Worm (Caenorhabditis elegans) whole organism, dauer: Measurements from ENCODE around the gene F20D6.8.

Source experiments
- unc-62 ChIP-seq: sonication (generic microtip); optimal IDR thresholded peaks from 2 replicates; lab custom pipeline; 2017; ENCODE audit warnings: missing biosample characterization, missing genetic modification reagents, missing genetic modification characterization

F20D6.8 gene

ce11 chrV:8190016-8190415, 21.9 kb upstream of the F20D6.8 start, which contains the start of gene F20D6.12:
TSS of gene F20D6.12 (minus strand) at chrV:8190116.
- no peak for TF ChIP-seq unc-62 (GFP tag; lab: Kevin White, UChicago)

- no peak for TF ChIP-seq unc-62 (GFP tag; lab: Kevin White, UChicago)
Measured at ce11 chrV:8188421-8188820, 20.4 kb upstream of the F20D6.8 start, which contains the start of gene F20D6.15. TSS of gene F20D6.15 (minus strand) at chrV:8188467.

- TF ChIP-seq unc-62 (GFP tag; lab: Kevin White, UChicago): no peak
Measured at ce11 chrV:8185737-8186136, 17.7 kb upstream of the F20D6.8 start, which contains the start of gene F20D6.2. TSS of gene F20D6.2 (plus strand) at chrV:8186037.

- no peak for TF ChIP-seq unc-62 (GFP tag; lab: Kevin White, UChicago)
Measured at ce11 chrV:8183384-8183783, 15.3 kb upstream of the F20D6.8 start, which contains the start of gene srp-8. TSS of gene srp-8 (plus strand) at chrV:8183684.

ce11 chrV:8178914-8179542, 11.0 kb upstream of the F20D6.8 start, which contains the start of gene srp-7:
TSS of gene srp-7 (plus strand) at chrV:8179126.
- no peak for TF ChIP-seq unc-62 (GFP tag; lab: Kevin White, UChicago)

- TF ChIP-seq unc-62 (GFP tag; lab: Kevin White, UChicago): no peak
Measured at ce11 chrV:8178279-8178678, 10.2 kb upstream of the F20D6.8 start.

ce11 chrV:8177349-8177748, 9.3 kb upstream of the F20D6.8 start, which contains the start of gene F20D6.9:
TSS of gene F20D6.9 (minus strand) at chrV:8177449.
- TF ChIP-seq unc-62 (GFP tag; lab: Kevin White, UChicago): no peak

- TF ChIP-seq unc-62 (GFP tag; lab: Kevin White, UChicago): no peak
Measured at ce11 chrV:8171688-8172087, 3.6 kb upstream of the F20D6.8 start.

- no peak for TF ChIP-seq unc-62 (GFP tag; lab: Kevin White, UChicago)
Measured at ce11 chrV:8170300-8170699, 2.2 kb upstream of the F20D6.8 start.

- no peak for TF ChIP-seq unc-62 (GFP tag; lab: Kevin White, UChicago)
Measured at ce11 chrV:8169150-8169549, 1.1 kb upstream of the F20D6.8 start.

ce11 chrV:8163199-8163598, 4.9 kb downstream of the F20D6.8 start:
- no peak for TF ChIP-seq unc-62 (GFP tag; lab: Kevin White, UChicago)

- no peak for TF ChIP-seq unc-62 (GFP tag; lab: Kevin White, UChicago)
Measured at ce11 chrV:8161699-8162098, 6.4 kb downstream of the F20D6.8 start, which contains the start of gene F20D6.5. TSS of gene F20D6.5 (plus strand) at chrV:8161957.

ce11 chrV:8159629-8160028, 8.4 kb downstream of the F20D6.8 start, which contains the start of gene F20D6.6:
TSS of gene F20D6.6 (plus strand) at chrV:8159929.
- no peak for TF ChIP-seq unc-62 (GFP tag; lab: Kevin White, UChicago)

ce11 chrV:8157446-8157845, 10.6 kb downstream of the F20D6.8 start, which contains the start of gene sul-2:
TSS of gene sul-2 (plus strand) at chrV:8157746.
- no peak for TF ChIP-seq unc-62 (GFP tag; lab: Kevin White, UChicago)

- TF ChIP-seq unc-62 (GFP tag; lab: Kevin White, UChicago): no peak
Measured at ce11 chrV:8155743-8156142, 12.3 kb downstream of the F20D6.8 start.

- TF ChIP-seq unc-62 (GFP tag; lab: Kevin White, UChicago): no peak
Measured at ce11 chrV:8145329-8145728, 22.7 kb downstream of the F20D6.8 start, which contains the start of gene D1014.13. TSS of gene D1014.13 (plus strand) at chrV:8145629.

- TF ChIP-seq unc-62 (GFP tag; lab: Kevin White, UChicago): no peak
Measured at ce11 chrV:8144515-8144914, 23.6 kb downstream of the F20D6.8 start.
